Fruit fly (Drosophila melanogaster): Measurements from ENCODE around the gene comm2.

Gene comm2

dm6 chr3L:15692794-15693532 is 6.7 kb downstream of the comm2 start (continued):
- TF ChIP-seq CG1621 (tag; optimal IDR thresholded peaks at IDR 0.05) (no peak), Ets96B (tag; optimal IDR thresholded peaks at IDR 0.05) (peak; percentile 20), Sox15 (GFP tag; optimal IDR thresholded peaks at IDR 0.05) (peak; percentile 22), Ets21C (GFP tag; optimal IDR thresholded peaks at IDR 0.05) (no peak), pdm3 (GFP tag; optimal IDR thresholded peaks at IDR 0.05) (peak; percentile 36), Eip93F (GFP tag; optimal IDR thresholded peaks at IDR 0.05) (no peak), Smox (GFP tag; optimal IDR thresholded peaks at IDR 0.05) (peak; percentile 13), Hr39 (GFP tag; optimal IDR thresholded peaks at IDR 0.05) (peak; percentile 1), salr (GFP tag; optimal IDR thresholded peaks at IDR 0.05) (peak in 1 of 2 experiments; percentile 51), CG6792 (GFP tag; optimal IDR thresholded peaks at IDR 0.05) (peak; percentile 33), vri (GFP tag; optimal IDR thresholded peaks at IDR 0.05) (no peak), Eip78C (GFP tag) (peak; percentile 87), CG15336 (GFP tag; IDR thresholded peaks at IDR 0.05) (0 out of 2 replicates have a peak, but pooled peaks have one; percentile 8), acj6 (GFP tag; optimal IDR thresholded peaks at IDR 0.05) (peak; percentile 62), CG11294 (GFP tag; IDR thresholded peaks at IDR 0.05) (no peak), CG10669 (GFP tag; optimal IDR thresholded peaks at IDR 0.05) (peak; percentile 8), cyc (GFP tag; optimal IDR thresholded peaks at IDR 0.05) (peak; percentile 11), achi (GFP tag; optimal IDR thresholded peaks at IDR 0.05) (peak; percentile 54)

dm6 chr3L:15692388-15692787 is 7.3 kb downstream of the comm2 start:
- TF ChIP-seq Sox15 (GFP tag; optimal IDR thresholded peaks at IDR 0.05) (no peak), Met (GFP tag; optimal IDR thresholded peaks at IDR 0.05) (no peak), CG15336 (GFP tag; IDR thresholded peaks at IDR 0.05) (no peak), fkh (GFP tag; optimal IDR thresholded peaks at IDR 0.05) (no peak), CG16779 (tag; optimal IDR thresholded peaks at IDR 0.05) (no peak), spab (GFP tag; optimal IDR thresholded peaks at IDR 0.05) (no peak), Eip75B (GFP tag; optimal IDR thresholded peaks at IDR 0.05) (no peak), Sox102F (GFP tag; optimal IDR thresholded peaks at IDR 0.05) (no peak), salr (GFP tag; optimal IDR thresholded peaks at IDR 0.05) (no peak), svp (GFP tag) (no peak), achi (GFP tag; optimal IDR thresholded peaks at IDR 0.05) (no peak), vri (GFP tag; optimal IDR thresholded peaks at IDR 0.05) (no peak), CG3919 (GFP tag; optimal IDR thresholded peaks at IDR 0.05) (no peak), Hr38 (GFP tag; optimal IDR thresholded peaks at IDR 0.05) (no peak), CG6163 (GFP tag; IDR thresholded peaks at IDR 0.05) (no peak)

dm6 chr3L:15691968-15692367 is 7.7 kb downstream of the comm2 start, which contains the start of gene CG34451:
Gene CG34451 (minus strand): TSS chr3L:15692068.
- TF ChIP-seq CG9139 (GFP tag; optimal IDR thresholded peaks at IDR 0.05) (no peak), CG3919 (GFP tag; optimal IDR thresholded peaks at IDR 0.05) (no peak), achi (GFP tag; optimal IDR thresholded peaks at IDR 0.05) (no peak), OdsH (GFP tag; optimal IDR thresholded peaks at IDR 0.05) (no peak), spab (GFP tag; optimal IDR thresholded peaks at IDR 0.05) (no peak), CG16779 (tag; optimal IDR thresholded peaks at IDR 0.05) (no peak), CG6276 (GFP tag; optimal IDR thresholded peaks at IDR 0.05) (no peak), CG11762 (GFP tag; optimal IDR thresholded peaks at IDR 0.05; ENCODE audit: insufficient read depth) (no peak), cyc (GFP tag; optimal IDR thresholded peaks at IDR 0.05) (no peak), salr (GFP tag; optimal IDR thresholded peaks at IDR 0.05) (no peak), Blimp-1 (GFP tag; optimal IDR thresholded peaks at IDR 0.05) (no peak), Sox14 (GFP tag; optimal IDR thresholded peaks at IDR 0.05) (no peak), CG34406 (GFP tag; optimal IDR thresholded peaks at IDR 0.05) (no peak), CG6808 (GFP tag; optimal IDR thresholded peaks at IDR 0.05) (no peak), CG11294 (GFP tag; IDR thresholded peaks at IDR 0.05) (no peak), Lpt (GFP tag; optimal IDR thresholded peaks at IDR 0.05) (no peak), CG4318 (GFP tag; optimal IDR thresholded peaks at IDR 0.05) (no peak), CG8319 (GFP tag; optimal IDR thresholded peaks at IDR 0.05) (no peak), Ets21C (GFP tag; optimal IDR thresholded peaks at IDR 0.05) (no peak), fd59A (GFP tag; optimal IDR thresholded peaks at IDR 0.05) (no peak)

All from whole organism, prepupa.